Worm (Caenorhabditis elegans) whole organism, early embryonic: Measurements from ENCODE around the gene npl-10.

ENCODE experiments used
- B0310.2 ChIP-seq: sonication (generic microtip); optimal IDR thresholded peaks from 2 replicates; lab custom pipeline; 2016; ENCODE audit warnings: mild to moderate bottlenecking, missing genetic modification characterization, missing compliant biosample characterization
- F13C5.2 ChIP-seq: sonication (generic microtip); optimal IDR thresholded peaks from 2 replicates; lab custom pipeline; 2017; ENCODE audit warnings: mild to moderate bottlenecking, missing genetic modification characterization, inconsistent platforms, missing compliant biosample characterization
- aly-1 ChIP-seq: sonication (generic microtip); optimal IDR thresholded peaks from 2 replicates; lab custom pipeline; 2016; ENCODE audit warnings: missing genetic modification characterization, missing compliant biosample characterization
- ama-1 ChIP-seq: fragments of 150-350 bp; optimal IDR thresholded peaks from 2 replicates; lab custom pipeline; 2014
- ceh-13 ChIP-seq: fragments of 200-800 bp; sonication (Bioruptor generic); optimal IDR thresholded peaks from 2 replicates; lab custom pipeline; 2018; ENCODE audit warnings: mild to moderate bottlenecking, missing genetic modification characterization, missing compliant biosample characterization
- ceh-36 ChIP-seq: sonication (generic microtip); optimal IDR thresholded peaks from 2 replicates; lab custom pipeline; 2016; ENCODE audit warnings: missing genetic modification characterization, inconsistent platforms, missing compliant biosample characterization
- ets-7 ChIP-seq: sonication (generic microtip); optimal IDR thresholded peaks from 2 replicates; lab custom pipeline; 2016; ENCODE audit warnings: missing genotype, missing genetic modification characterization, missing compliant biosample characterization
- flt-1 ChIP-seq: fragments of 200-800 bp; sonication (Bioruptor generic); IDR thresholded peaks from 2 replicates; pipeline ENCODE4 v1.3.6; 2022; ENCODE audit warnings: missing genetic modification characterization, missing compliant biosample characterization
- hmbx-1 ChIP-seq: sonication (generic microtip); optimal IDR thresholded peaks from 2 replicates; lab custom pipeline; 2016; ENCODE audit warnings: mild to moderate bottlenecking, missing genetic modification characterization, missing compliant biosample characterization
- hmg-4 ChIP-seq: fragments of 200-800 bp; sonication (Bioruptor generic); optimal IDR thresholded peaks from 2 replicates; lab custom pipeline; 2018; ENCODE audit warnings: mild to moderate bottlenecking, missing genetic modification characterization, missing compliant biosample characterization
- hnd-1 ChIP-seq: sonication (generic microtip); optimal IDR thresholded peaks from 2 replicates; lab custom pipeline; 2016; ENCODE audit warnings: missing genetic modification characterization, missing compliant biosample characterization
- pes-1 ChIP-seq: fragments of 200-800 bp; sonication (Bioruptor generic); IDR thresholded peaks from 2 replicates; pipeline ENCODE4 v1.3.6; 2022; ENCODE audit warnings: missing genetic modification reagents, missing genetic modification characterization, missing compliant biosample characterization
- scrt-1 ChIP-seq: fragments of 200-800 bp; sonication (Bioruptor generic); IDR thresholded peaks from 2 replicates; pipeline ENCODE4 v1.3.6; 2022; ENCODE audit warnings: missing genetic modification characterization, missing compliant biosample characterization
- sea-1 ChIP-seq: fragments of 200-800 bp; sonication (Bioruptor generic); conservative IDR thresholded peaks from 2 replicates; pipeline ENCODE4 v1.3.6; 2022; ENCODE audit warnings: missing genetic modification characterization, missing compliant biosample characterization
- tbx-11 ChIP-seq: fragments of 200-800 bp; sonication (Bioruptor generic); IDR thresholded peaks from 2 replicates; pipeline ENCODE4 v1.3.6; 2022; ENCODE audit warnings: missing genetic modification characterization, missing compliant biosample characterization
- tbx-37 ChIP-seq: fragments of 200-800 bp; sonication (Bioruptor generic); conservative IDR thresholded peaks from 2 replicates; pipeline ENCODE4 v1.3.6; 2022; ENCODE audit warnings: missing genetic modification reagents, missing genetic modification characterization, missing compliant biosample characterization
- tra-4 ChIP-seq: sonication (generic microtip); optimal IDR thresholded peaks from 2 replicates; lab custom pipeline; 2017; ENCODE audit warnings: missing genetic modification characterization, missing compliant biosample characterization

The npl-10 gene

ce11 chrIII:3957850-3958249 is 22.1 kb upstream of the npl-10 start:
- TF ChIP-seq tbx-11 (GFP tag; lab: Robert Waterston, UW) (no peak), ets-7 (no peak), tbx-37 (GFP tag; lab: Robert Waterston, UW) (no peak), ceh-36 (no peak), hnd-1 (no peak), flt-1 (GFP tag; lab: Robert Waterston, UW) (no peak), F13C5.2 (tag; lab: Kevin White, UChicago) (no peak), hmbx-1 (tag; lab: Kevin White, UChicago) (no peak)

- TF ChIP-seq hmg-4 (GFP tag; lab: Kevin White, UChicago) (no peak), F13C5.2 (tag; lab: Kevin White, UChicago) (no peak), scrt-1 (GFP tag; lab: Robert Waterston, UW) (no peak), ets-7 (no peak), tbx-11 (GFP tag; lab: Robert Waterston, UW) (no peak), ceh-13 (GFP tag; lab: Kevin White, UChicago) (no peak), ama-1 (lab: Kevin White, UChicago) (no peak), hmbx-1 (tag; lab: Kevin White, UChicago) (no peak), tbx-37 (GFP tag; lab: Robert Waterston, UW) (no peak)
These were observed 21.5 kb upstream of the npl-10 start for ce11 chrIII:3957119-3957739.

ce11 chrIII:3956293-3956692 is 20.6 kb upstream of the npl-10 start, which contains the start of gene F37A8.5:
F37A8.5 (plus strand) TSS chrIII:3956624.
- TF ChIP-seq ceh-13 (GFP tag; lab: Kevin White, UChicago) (no peak), tbx-37 (GFP tag; lab: Robert Waterston, UW) (no peak), hmbx-1 (tag; lab: Kevin White, UChicago) (no peak), pes-1 (GFP tag; lab: Robert Waterston, UW) (no peak), scrt-1 (GFP tag; lab: Robert Waterston, UW) (no peak), ama-1 (lab: Kevin White, UChicago) (no peak), hnd-1 (no peak), F13C5.2 (tag; lab: Kevin White, UChicago) (no peak)

ce11 chrIII:3955674-3956073 is 20.0 kb upstream of the npl-10 start:
- TF ChIP-seq ceh-13 (GFP tag; lab: Kevin White, UChicago) (no peak), sea-1 (GFP tag; lab: Robert Waterston, UW) (no peak), B0310.2 (tag; lab: Kevin White, UChicago) (no peak), F13C5.2 (tag; lab: Kevin White, UChicago) (no peak), pes-1 (GFP tag; lab: Robert Waterston, UW) (no peak), tbx-11 (GFP tag; lab: Robert Waterston, UW) (no peak)

- TF ChIP-seq B0310.2 (tag; lab: Kevin White, UChicago) (no peak), ceh-13 (GFP tag; lab: Kevin White, UChicago) (no peak), F13C5.2 (tag; lab: Kevin White, UChicago) (no peak), sea-1 (GFP tag; lab: Robert Waterston, UW) (no peak), tbx-11 (GFP tag; lab: Robert Waterston, UW) (no peak), scrt-1 (GFP tag; lab: Robert Waterston, UW) (no peak), ceh-36 (no peak)
These were observed 19.1 kb upstream of the npl-10 start for ce11 chrIII:3954828-3955227.

- TF ChIP-seq ama-1 (lab: Kevin White, UChicago) (no peak), flt-1 (GFP tag; lab: Robert Waterston, UW) (no peak), hnd-1 (no peak), hmbx-1 (tag; lab: Kevin White, UChicago) (no peak), pes-1 (GFP tag; lab: Robert Waterston, UW) (no peak), ceh-36 (no peak), F13C5.2 (tag; lab: Kevin White, UChicago) (no peak), hmg-4 (GFP tag; lab: Kevin White, UChicago) (no peak), ceh-13 (GFP tag; lab: Kevin White, UChicago) (no peak), tra-4 (tag; lab: Kevin White, UChicago) (no peak), B0310.2 (tag; lab: Kevin White, UChicago) (no peak), tbx-37 (GFP tag; lab: Robert Waterston, UW) (no peak), sea-1 (GFP tag; lab: Robert Waterston, UW) (no peak), scrt-1 (GFP tag; lab: Robert Waterston, UW) (no peak), tbx-11 (GFP tag; lab: Robert Waterston, UW) (no peak), ets-7 (no peak), aly-1 (no peak)
These were observed 18.5 kb upstream of the npl-10 start for ce11 chrIII:3954220-3954619.

- no peak for TF ChIP-seq B0310.2 (tag; lab: Kevin White, UChicago)
- TF ChIP-seq tbx-11 (GFP tag; lab: Robert Waterston, UW), result no peak
- no peak for TF ChIP-seq F13C5.2 (tag; lab: Kevin White, UChicago)
- TF ChIP-seq tbx-37 (GFP tag; lab: Robert Waterston, UW), result no peak
- TF ChIP-seq tra-4 (tag; lab: Kevin White, UChicago), result no peak
These were observed 17.5 kb upstream of the npl-10 start for ce11 chrIII:3953235-3953634.

- TF ChIP-seq scrt-1 (GFP tag; lab: Robert Waterston, UW) (no peak), F13C5.2 (tag; lab: Kevin White, UChicago) (no peak), ceh-13 (GFP tag; lab: Kevin White, UChicago) (no peak), tbx-37 (GFP tag; lab: Robert Waterston, UW) (no peak), ama-1 (lab: Kevin White, UChicago) (no peak), hnd-1 (no peak), flt-1 (GFP tag; lab: Robert Waterston, UW) (no peak), aly-1 (no peak), tra-4 (tag; lab: Kevin White, UChicago) (no peak), ceh-36 (no peak)
These were observed 16.4 kb upstream of the npl-10 start for ce11 chrIII:3952058-3952457.
